Worm (Caenorhabditis elegans) whole organism, L1 larva: ENCODE results near the gene pbs-1.

Experiments
- C04F5.9 ChIP-seq: sonication (generic microtip); optimal IDR thresholded peaks from 2 replicates; lab custom pipeline; 2016; ENCODE audit warnings: missing genetic modification characterization, missing compliant biosample characterization
- F16B12.6 ChIP-seq: fragments of 150-350 bp; optimal IDR thresholded peaks from 2 replicates; lab custom pipeline; 2014; ENCODE audit warnings: missing biosample characterization, missing genetic modification characterization
- aly-2 ChIP-seq: fragments of 150-350 bp; optimal IDR thresholded peaks from 2 replicates; lab custom pipeline; 2014; ENCODE audit warnings: missing biosample characterization, missing genetic modification characterization
- blmp-1 ChIP-seq: fragments of 150-350 bp; optimal IDR thresholded peaks from 2 replicates; lab custom pipeline; 2014; ENCODE audit warnings: missing biosample characterization, missing genetic modification characterization
- ceh-8 ChIP-seq: fragments of 200-800 bp; sonication (Bioruptor generic); optimal IDR thresholded peaks from 2 replicates; lab custom pipeline; 2018; ENCODE audit warnings: mild to moderate bottlenecking, missing genetic modification characterization, moderate library complexity, missing compliant biosample characterization
- ceh-90 ChIP-seq: sonication (generic microtip); optimal IDR thresholded peaks from 2 replicates; lab custom pipeline; 2016; ENCODE audit warnings: missing genetic modification characterization, missing compliant biosample characterization
- ces-1 ChIP-seq: fragments of 150-350 bp; optimal IDR thresholded peaks from 2 replicates; lab custom pipeline; 2014; ENCODE audit warnings: missing biosample characterization, missing genetic modification reagents, missing genetic modification characterization
- dpl-1 ChIP-seq, 3 experiments: fragments of 150-350 bp in 2 of 3; sonication (generic microtip) in 1 of 3; optimal IDR thresholded peaks; 2 replicates each; lab custom pipeline; 2014 to 2017; ENCODE audit warnings: missing biosample characterization in 3 of 3, missing genetic modification characterization in 3 of 3, missing genetic modification reagents in 3 of 3
- dsc-1 ChIP-seq: sonication (generic microtip); optimal IDR thresholded peaks from 2 replicates; lab custom pipeline; 2016; ENCODE audit warnings: mild to moderate bottlenecking, missing genetic modification characterization, missing compliant biosample characterization
- efl-1 ChIP-seq, 4 experiments: fragments of 150-350 bp; optimal IDR thresholded peaks in 3 of 4; peaks in 1 of 4; 1 replicate in 1 of 4; 2 replicates in 3 of 4; lab custom pipeline; 2014; ENCODE audit warnings: missing biosample characterization in 2 of 4, missing genetic modification characterization in 2 of 4, missing genetic modification reagents in 2 of 4
- egl-13 ChIP-seq: sonication (generic microtip); optimal IDR thresholded peaks from 2 replicates; lab custom pipeline; 2016; ENCODE audit warnings: missing genotype, missing genetic modification reagents, missing genetic modification characterization, missing compliant biosample characterization
- fkh-10 ChIP-seq: sonication (generic microtip); optimal IDR thresholded peaks from 2 replicates; lab custom pipeline; 2017; ENCODE audit warnings: missing biosample characterization, missing genetic modification reagents, missing genetic modification characterization
- fkh-4 ChIP-seq: sonication (generic microtip); optimal IDR thresholded peaks from 2 replicates; lab custom pipeline; 2016; ENCODE audit warnings: missing compliant biosample characterization, missing genetic modification characterization, borderline replicate concordance
- fkh-8 ChIP-seq: sonication (generic microtip); optimal IDR thresholded peaks from 2 replicates; lab custom pipeline; 2016; ENCODE audit warnings: mild to moderate bottlenecking, missing genetic modification characterization, missing compliant biosample characterization
- fos-1 ChIP-seq: fragments of 150-350 bp; optimal IDR thresholded peaks from 2 replicates; lab custom pipeline; 2014; ENCODE audit warnings: missing biosample characterization, missing genetic modification characterization
- grh-1 ChIP-seq: fragments of 200-800 bp; sonication (Bioruptor generic); IDR thresholded peaks from 2 replicates; pipeline ENCODE4 v1.3.6; 2022; ENCODE audit warnings: missing genetic modification reagents, missing genetic modification characterization, missing compliant biosample characterization
- hlh-4 ChIP-seq: sonication (generic microtip); optimal IDR thresholded peaks from 2 replicates; lab custom pipeline; 2016; ENCODE audit warnings: mild to moderate bottlenecking, missing genetic modification characterization, missing compliant biosample characterization
- lin-14 ChIP-seq: fragments of 200-800 bp; sonication (Bioruptor generic); optimal IDR thresholded peaks from 2 replicates; lab custom pipeline; 2018; ENCODE audit warnings: mild to moderate bottlenecking, missing genetic modification characterization, moderate library complexity, missing compliant biosample characterization
- lin-35 ChIP-seq, 2 experiments: fragments of 150-350 bp; optimal IDR thresholded peaks; 2 replicates each; lab custom pipeline; 2014; ENCODE audit warnings: missing biosample characterization in 2 of 2, missing genetic modification characterization in 2 of 2, missing genetic modification reagents in 2 of 2
- lir-3 ChIP-seq: sonication (generic microtip); optimal IDR thresholded peaks from 2 replicates; lab custom pipeline; 2016; ENCODE audit warnings: mild to moderate bottlenecking, missing genetic modification characterization, moderate library complexity, missing compliant biosample characterization; ENCODE audit not compliant: poor library complexity
- mdl-1 ChIP-seq, 2 experiments: fragments of 150-350 bp; optimal IDR thresholded peaks; 2 replicates each; lab custom pipeline; 2014 to 2017; ENCODE audit warnings: missing biosample characterization in 2 of 2, missing genetic modification characterization in 2 of 2, inconsistent platforms in 1 of 2
- mep-1 ChIP-seq: fragments of 150-350 bp; optimal IDR thresholded peaks from 2 replicates; lab custom pipeline; 2014; ENCODE audit warnings: missing biosample characterization, missing genetic modification characterization
- nhr-12 ChIP-seq: sonication (generic microtip); optimal IDR thresholded peaks from 2 replicates; lab custom pipeline; 2017; ENCODE audit warnings: missing biosample characterization, missing genetic modification characterization
- nhr-20 ChIP-seq: sonication (generic microtip); optimal IDR thresholded peaks from 2 replicates; lab custom pipeline; 2016; ENCODE audit warnings: mild to moderate bottlenecking, missing genetic modification characterization, missing compliant biosample characterization
- nhr-28 ChIP-seq: fragments of 150-350 bp; optimal IDR thresholded peaks from 2 replicates; lab custom pipeline; 2014; ENCODE audit warnings: missing biosample characterization, missing genetic modification characterization
- nhr-47 ChIP-seq: sonication (generic microtip); optimal IDR thresholded peaks from 2 replicates; lab custom pipeline; 2016; ENCODE audit warnings: mild to moderate bottlenecking, missing genetic modification characterization, moderate library complexity, missing compliant biosample characterization
- nhr-71 ChIP-seq: sonication (generic microtip); optimal IDR thresholded peaks from 2 replicates; lab custom pipeline; 2016; ENCODE audit warnings: mild to moderate bottlenecking, missing genetic modification characterization, moderate library complexity, missing compliant biosample characterization
- nhr-85 ChIP-seq: sonication (generic microtip); peaks from one replicate; lab custom pipeline; 2016; ENCODE audit warnings: missing genetic modification characterization, inconsistent platforms, missing compliant biosample characterization
- pax-3 ChIP-seq: fragments of 200-800 bp; sonication (Bioruptor generic); optimal IDR thresholded peaks from 2 replicates; lab custom pipeline; 2018; ENCODE audit warnings: mild to moderate bottlenecking, missing genetic modification characterization, moderate library complexity, missing compliant biosample characterization
- pqm-1 ChIP-seq: sonication (generic microtip); optimal IDR thresholded peaks from 3 replicates; lab custom pipeline; 2017; ENCODE audit warnings: missing biosample characterization, missing genetic modification characterization
- rnt-1 ChIP-seq: sonication (generic microtip); optimal IDR thresholded peaks from 2 replicates; lab custom pipeline; 2016; ENCODE audit warnings: mild to moderate bottlenecking, missing genetic modification characterization, moderate library complexity, missing compliant biosample characterization
- snu-23 ChIP-seq: sonication (generic microtip); optimal IDR thresholded peaks from 2 replicates; lab custom pipeline; 2016; ENCODE audit warnings: missing genetic modification characterization, missing compliant biosample characterization
- sox-4 ChIP-seq: sonication (generic microtip); optimal IDR thresholded peaks from 2 replicates; lab custom pipeline; 2016; ENCODE audit warnings: missing genetic modification characterization, missing compliant biosample characterization
- swsn-7 ChIP-seq: sonication (generic microtip); optimal IDR thresholded peaks from 2 replicates; lab custom pipeline; 2016; ENCODE audit warnings: missing genetic modification characterization, missing compliant biosample characterization
- tbx-2 ChIP-seq: sonication (generic microtip); optimal IDR thresholded peaks from 2 replicates; lab custom pipeline; 2016; ENCODE audit warnings: missing genetic modification characterization, missing compliant biosample characterization
- unc-62 ChIP-seq: fragments of 150-350 bp; optimal IDR thresholded peaks from 2 replicates; lab custom pipeline; 2014; ENCODE audit warnings: missing biosample characterization, missing genetic modification reagents, missing genetic modification characterization
- unc-86 ChIP-seq: sonication (generic microtip); optimal IDR thresholded peaks from 2 replicates; lab custom pipeline; 2016; ENCODE audit warnings: missing genetic modification characterization, missing compliant biosample characterization
- unc-98 ChIP-seq: fragments of 200-800 bp; sonication (Bioruptor generic); IDR thresholded peaks from 2 replicates; pipeline ENCODE4 v1.3.6; 2022; ENCODE audit warnings: missing genetic modification characterization, missing compliant biosample characterization
- zip-4 ChIP-seq: fragments of 200-800 bp; sonication (Bioruptor generic); optimal IDR thresholded peaks from 2 replicates; lab custom pipeline; 2018; ENCODE audit warnings: mild to moderate bottlenecking, missing genetic modification characterization, moderate library complexity, missing compliant biosample characterization
- ztf-4 ChIP-seq: fragments of 150-350 bp; optimal IDR thresholded peaks from 2 replicates; lab custom pipeline; 2014; ENCODE audit warnings: missing biosample characterization, missing genetic modification characterization

Gene pbs-1

ce11 chrIV:1740105-1741023, 30.8 kb upstream of the pbs-1 start, which contains the start of gene ptpn-22:
Gene ptpn-22 (minus strand): TSS chrIV:1740262.
- TF ChIP-seq blmp-1 (tag; lab: Kevin White, UChicago), result no peak
- no peak for TF ChIP-seq unc-98 (GFP tag; lab: Robert Waterston, UW)
- TF ChIP-seq nhr-85 (tag; lab: Kevin White, UChicago), result peak; percentile 5

- peak; percentile 7 to 13 (median 11) for TF ChIP-seq dpl-1 (GFP tag; optimal IDR thresholded peaks at IDR 0.05; lab: Kevin White, UChicago)
- peak; percentile 41 for TF ChIP-seq F16B12.6
- TF ChIP-seq blmp-1 (tag; lab: Kevin White, UChicago), result peak; percentile 58
- peak; percentile 3 to 4 for TF ChIP-seq efl-1 (optimal IDR thresholded peaks at IDR 0.05; lab: Kevin White, UChicago)
- peak; percentile 19 to 79 for TF ChIP-seq efl-1 (GFP tag; optimal IDR thresholded peaks at IDR 0.05 in 1 of 2; lab: Kevin White, UChicago)
- TF ChIP-seq mdl-1 (tag; optimal IDR thresholded peaks at IDR 0.05; lab: Kevin White, UChicago), result peak in 1 of 2 experiments; percentile 23
- peak; percentile 9 for TF ChIP-seq snu-23 (GFP tag; lab: Kevin White, UChicago)
- no peak for TF ChIP-seq ceh-8
- TF ChIP-seq lin-35 (GFP tag; optimal IDR thresholded peaks at IDR 0.05; lab: Kevin White, UChicago), result peak in 1 of 2 experiments; percentile 2
- peak; percentile 25 for TF ChIP-seq rnt-1 (tag; lab: Kevin White, UChicago)
- TF ChIP-seq fkh-4 (tag; lab: Kevin White, UChicago), result no peak
- peak; percentile 37 for TF ChIP-seq nhr-85 (tag; lab: Kevin White, UChicago)
- TF ChIP-seq fkh-10 (GFP tag; lab: Kevin White, UChicago), result no peak
Observed at ce11 chrIV:1739366-1740104, 30.0 kb upstream of the pbs-1 start.

ce11 chrIV:1738892-1739291, 29.3 kb upstream of the pbs-1 start:
- peak; percentile 53 for TF ChIP-seq nhr-71 (tag; lab: Kevin White, UChicago)
- no peak for TF ChIP-seq aly-2 (tag; lab: Kevin White, UChicago)
- peak; percentile 69 for TF ChIP-seq nhr-47
- TF ChIP-seq pqm-1 (tag; lab: Kevin White, UChicago), result no peak
- TF ChIP-seq lin-14 (GFP tag; lab: Kevin White, UChicago), result peak; percentile 31
- no peak for TF ChIP-seq sox-4
- TF ChIP-seq tbx-2 (tag; lab: Kevin White, UChicago), result no peak
- TF ChIP-seq fkh-8 (tag; lab: Kevin White, UChicago), result peak; percentile 89
- TF ChIP-seq zip-4 (GFP tag; lab: Kevin White, UChicago), result no peak
- TF ChIP-seq ces-1 (GFP tag; lab: Kevin White, UChicago), result no peak
- TF ChIP-seq dsc-1, result peak; percentile 54
- TF ChIP-seq C04F5.9 (tag; lab: Kevin White, UChicago), result no peak
- peak; percentile 60 for TF ChIP-seq egl-13
- TF ChIP-seq swsn-7, result peak; percentile 35
- TF ChIP-seq fkh-10 (GFP tag; lab: Kevin White, UChicago), result no peak
- peak; percentile 39 for TF ChIP-seq nhr-20 (tag; lab: Kevin White, UChicago)
- no peak for TF ChIP-seq nhr-12 (tag; lab: Kevin White, UChicago)
- no peak for TF ChIP-seq efl-1 (optimal IDR thresholded peaks at IDR 0.05; lab: Kevin White, UChicago)
- TF ChIP-seq efl-1 (GFP tag; optimal IDR thresholded peaks at IDR 0.05 in 1 of 2; lab: Kevin White, UChicago), result peak in 1 of 2 experiments; percentile 89
- no peak for TF ChIP-seq nhr-28 (tag; lab: Kevin White, UChicago)
- no peak for TF ChIP-seq lir-3

ce11 chrIV:1738324-1738730, 28.8 kb upstream of the pbs-1 start:
- no peak for TF ChIP-seq nhr-12 (tag; lab: Kevin White, UChicago)
- no peak for TF ChIP-seq ces-1 (GFP tag; lab: Kevin White, UChicago)
- TF ChIP-seq lin-35 (GFP tag; optimal IDR thresholded peaks at IDR 0.05; lab: Kevin White, UChicago), result peak; percentile 89 to 92
- no peak for TF ChIP-seq nhr-28 (tag; lab: Kevin White, UChicago)
- TF ChIP-seq unc-98 (GFP tag; lab: Robert Waterston, UW), result no peak
- TF ChIP-seq pax-3, result peak; percentile 13
- no peak for TF ChIP-seq nhr-85 (tag; lab: Kevin White, UChicago)
- no peak for TF ChIP-seq ztf-4 (tag; lab: Kevin White, UChicago)
- TF ChIP-seq efl-1 (optimal IDR thresholded peaks at IDR 0.05; lab: Kevin White, UChicago), result peak; percentile 87 to 89
- peak; percentile 91 to 99 for TF ChIP-seq efl-1 (GFP tag; optimal IDR thresholded peaks at IDR 0.05 in 1 of 2; lab: Kevin White, UChicago)
- TF ChIP-seq fos-1, result peak; percentile 42
- TF ChIP-seq tbx-2 (tag; lab: Kevin White, UChicago), result peak; percentile 39
- TF ChIP-seq hlh-4 (tag; lab: Kevin White, UChicago), result no peak
- TF ChIP-seq mep-1 (tag; lab: Kevin White, UChicago), result peak; percentile 3
- TF ChIP-seq grh-1 (GFP tag; lab: Robert Waterston, UW), result peak; percentile 32; the same call in 1 of the 2 replicates
- no peak for TF ChIP-seq ceh-8
- peak; percentile 74 for TF ChIP-seq nhr-47
- TF ChIP-seq unc-86, result peak; percentile 32
- TF ChIP-seq ceh-90 (tag; lab: Kevin White, UChicago), result no peak
- TF ChIP-seq unc-62 (GFP tag; lab: Kevin White, UChicago), result no peak
- peak; percentile 12 for TF ChIP-seq dsc-1
